Fruit fly (Drosophila melanogaster) S2 (cell line): ENCODE measurements around the gene CG42329.

Experiments used
- CG8478 ChIP-seq: fragments of >200 bp; optimal IDR thresholded peaks from 2 replicates; lab custom pipeline; 2018
- CTCF ChIP-seq, 2 experiments: fragments of >200 bp; optimal IDR thresholded peaks; 2 replicates each; lab custom pipeline; 2018

CG42329 gene

DNA sequence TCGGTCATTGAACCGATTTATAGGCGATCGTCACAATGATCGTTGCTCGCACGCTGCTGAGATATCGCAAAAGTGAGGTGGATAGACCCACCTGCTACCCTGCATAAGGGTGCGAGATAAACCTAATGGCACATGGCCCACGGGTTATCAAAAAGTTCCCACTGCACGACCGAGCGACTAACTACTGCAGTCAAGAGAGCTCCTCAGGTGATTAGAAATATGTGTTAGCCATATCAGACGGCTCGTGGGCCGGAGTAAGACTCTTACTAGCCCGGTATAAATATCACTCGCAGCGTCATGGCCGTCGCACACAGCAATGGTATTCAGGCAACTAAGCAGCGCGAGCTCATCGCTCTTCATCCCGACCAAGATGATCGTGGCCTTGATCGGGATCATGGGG, at the start of gene CG42329:
TSS of gene CG42329 (plus strand) at position 301 of the 400 bp plus-strand sequence.
- TF ChIP-seq CTCF (optimal IDR thresholded peaks at IDR 0.05; lab: Kevin White, UChicago) = no peak
- TF ChIP-seq CG8478 (lab: Kevin White, UChicago) = no peak

DNA sequence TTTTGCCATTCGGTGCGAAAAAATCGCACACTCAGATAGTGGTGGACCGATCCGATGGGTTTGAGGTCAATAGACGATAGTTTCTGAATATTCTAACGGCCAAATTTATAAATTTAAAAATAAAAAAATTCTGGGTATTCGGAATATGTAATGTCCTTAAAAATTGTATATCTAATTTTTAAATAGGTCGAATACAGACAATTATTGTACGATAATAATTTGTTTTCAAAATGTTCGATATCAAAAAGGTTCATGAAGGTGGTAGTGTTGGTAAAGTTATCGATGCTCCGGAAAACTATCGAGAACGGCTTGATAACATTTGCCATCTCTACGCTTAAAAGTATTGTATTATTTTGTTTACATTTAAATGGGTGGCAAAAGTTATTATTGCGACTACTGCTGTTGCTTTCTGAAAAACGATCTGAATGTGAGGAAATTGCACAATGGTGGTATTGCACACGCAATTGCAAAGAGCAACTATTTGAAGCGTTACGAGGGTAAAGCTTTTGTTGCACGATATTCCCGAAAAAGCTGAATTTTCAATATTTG, 49.2 kb upstream of the CG42329 start, which contains the start of the genes CG31922 and Plap:
TSS of gene CG31922 (plus strand) at position 315 of the 549 bp plus-strand sequence.
TSS of gene Plap (minus strand) at position 499 of the 549 bp plus-strand sequence.
- TF ChIP-seq CTCF (optimal IDR thresholded peaks at IDR 0.05; lab: Kevin White, UChicago) (no peak), CG8478 (lab: Kevin White, UChicago) (no peak)

DNA sequence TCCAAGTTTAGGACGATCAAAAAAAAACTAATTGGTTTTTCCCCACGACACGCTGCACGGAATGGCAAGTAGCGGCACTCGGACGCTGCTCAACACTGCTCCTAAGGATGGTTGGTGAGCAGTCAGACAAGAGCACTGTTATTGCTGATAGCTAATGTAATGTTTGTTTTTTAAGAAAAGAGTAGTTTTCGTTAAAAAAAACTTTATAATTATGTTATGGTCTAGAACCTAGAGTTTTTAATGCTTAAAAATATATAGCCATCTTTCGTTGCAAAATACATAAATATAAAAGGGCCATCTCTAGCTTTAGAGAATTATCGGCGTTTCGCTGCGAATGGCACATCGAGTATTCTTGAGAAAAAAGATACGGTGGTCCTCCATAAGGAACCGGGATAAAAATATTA, 46.4 kb upstream of the CG42329 start, which contains the start of the genes Charon and CG4887:
TSS of gene Charon (minus strand) at position 102 of the 404 bp plus-strand sequence.
TSS of gene CG4887 (plus strand) at position 306 of the 404 bp plus-strand sequence.
- TF ChIP-seq CTCF (optimal IDR thresholded peaks at IDR 0.05; lab: Kevin White, UChicago) (no peak), CG8478 (lab: Kevin White, UChicago) (no peak)

DNA sequence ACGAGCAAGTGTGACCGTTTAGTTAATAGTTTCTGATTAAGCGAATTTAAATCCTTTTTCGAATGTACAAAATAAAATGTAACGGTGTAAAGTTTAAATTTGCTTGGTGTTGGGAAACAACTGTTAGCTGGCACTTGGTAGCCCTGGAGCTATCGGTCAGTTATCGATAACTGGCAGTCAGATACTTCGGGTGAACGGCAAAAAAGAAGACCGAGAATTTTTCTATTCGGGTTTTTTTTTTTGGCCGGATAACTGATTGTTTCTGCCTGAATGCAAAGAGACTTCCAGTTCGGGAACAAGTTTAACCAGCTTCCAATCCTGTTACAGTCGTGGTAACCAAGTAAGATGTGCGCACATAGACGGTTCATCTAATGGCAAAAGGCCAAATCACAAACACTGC, 41.6 kb upstream of the CG42329 start, which contains the start of gene CG4896:
TSS of gene CG4896 (plus strand) at position 169 of the 400 bp plus-strand sequence.
- TF ChIP-seq CTCF (optimal IDR thresholded peaks at IDR 0.05; lab: Kevin White, UChicago) = no peak

DNA sequence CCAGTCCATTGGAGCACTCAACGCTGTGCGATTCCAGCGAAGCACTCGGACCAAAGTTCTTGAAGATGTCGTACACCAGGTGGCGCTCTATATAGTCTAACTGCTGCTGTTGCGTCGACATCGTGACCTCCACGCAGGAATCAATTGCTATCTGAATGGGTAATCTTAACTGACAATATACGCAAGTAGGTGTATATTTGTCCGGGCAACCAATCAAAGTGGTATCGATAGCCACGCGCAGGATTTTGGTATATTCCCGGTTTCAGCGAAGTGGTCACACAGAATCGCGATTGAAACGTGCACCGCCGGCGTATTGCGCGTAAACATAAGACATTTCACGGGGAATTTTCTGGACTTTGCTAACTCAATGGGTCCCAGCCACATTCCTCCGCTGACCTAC, 35.3 kb upstream of the CG42329 start, which contains the start of the genes CG5126 and Tgt:
TSS of gene CG5126 (minus strand) at position 222 of the 400 bp plus-strand sequence.
TSS of gene Tgt (plus strand) at position 267 of the 400 bp plus-strand sequence.
- no peak for TF ChIP-seq CG8478 (lab: Kevin White, UChicago)
- peak; percentile 68 to 83 for TF ChIP-seq CTCF (optimal IDR thresholded peaks at IDR 0.05; lab: Kevin White, UChicago)

DNA sequence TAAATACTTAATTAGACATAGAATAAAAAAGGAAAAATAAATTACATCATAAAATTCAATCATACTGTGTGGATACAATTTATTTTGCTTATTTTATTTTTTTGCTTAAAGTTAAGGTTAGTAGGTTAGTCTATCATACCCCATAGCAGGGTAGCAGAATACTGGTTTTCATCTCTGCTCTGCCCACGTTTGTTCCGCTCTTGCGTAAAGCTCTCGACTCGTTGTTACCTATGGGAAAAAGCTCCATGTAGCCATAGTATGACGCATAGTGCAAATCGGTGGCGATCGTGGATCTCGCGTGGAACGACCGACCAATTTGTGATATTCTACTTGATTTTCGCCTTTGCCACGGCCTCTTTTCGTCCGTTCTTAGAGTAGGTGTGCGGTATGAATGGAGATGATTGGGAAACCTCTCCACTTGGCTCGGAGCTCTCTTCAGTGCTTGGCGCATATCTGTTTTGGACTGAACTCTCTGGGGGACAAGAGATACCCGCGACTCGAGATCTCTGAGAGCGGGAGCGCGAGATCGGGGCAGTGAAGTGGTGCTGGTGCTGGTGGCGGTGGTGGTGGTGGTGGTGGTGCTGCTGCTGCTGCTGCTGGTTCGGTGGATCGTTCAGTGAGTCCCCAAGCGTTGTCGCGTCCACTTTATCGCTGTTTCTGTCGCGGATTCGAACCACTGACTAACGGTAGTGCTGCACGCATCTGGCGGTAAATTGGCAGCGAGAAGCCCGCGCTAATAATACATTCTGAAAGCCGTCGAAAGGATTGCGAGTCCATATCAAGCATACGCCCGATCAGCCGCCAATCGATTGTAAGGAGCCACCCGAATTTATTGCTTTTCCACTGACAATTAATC, 33.2 kb upstream of the CG42329 start, which contains the start of gene CG5001:
TSS of gene CG5001 (plus strand) at position 116 of the 856 bp plus-strand sequence.
- no peak for TF ChIP-seq CG8478 (lab: Kevin White, UChicago)
- no peak for TF ChIP-seq CTCF (optimal IDR thresholded peaks at IDR 0.05; lab: Kevin White, UChicago)

DNA sequence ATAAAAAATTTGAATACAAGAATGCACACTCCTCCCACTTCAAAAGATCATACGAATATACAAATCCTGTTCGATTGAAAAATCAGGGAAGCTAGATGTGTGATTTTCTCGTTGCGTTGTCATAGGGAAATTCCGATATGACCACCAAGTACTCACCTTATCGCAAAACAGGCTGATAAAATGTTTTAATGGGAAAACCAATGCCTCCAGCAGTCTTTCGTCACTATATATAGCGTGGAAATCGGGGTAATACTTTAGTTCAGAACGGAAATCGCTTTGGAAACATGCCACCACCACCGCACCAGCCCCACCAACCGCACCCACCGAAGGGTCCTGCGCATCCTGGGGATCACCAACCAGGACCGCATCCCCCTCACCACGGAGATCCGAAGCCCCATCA, 19.9 kb upstream of the CG42329 start, which contains the start of the genes CG5139 and CG43348:
TSS of gene CG5139 (minus strand) at position 101 of the 400 bp plus-strand sequence.
TSS of gene CG43348 (plus strand) at position 247 of the 400 bp plus-strand sequence.
- no peak for TF ChIP-seq CTCF (optimal IDR thresholded peaks at IDR 0.05; lab: Kevin White, UChicago)
- no peak for TF ChIP-seq CG8478 (lab: Kevin White, UChicago)

DNA sequence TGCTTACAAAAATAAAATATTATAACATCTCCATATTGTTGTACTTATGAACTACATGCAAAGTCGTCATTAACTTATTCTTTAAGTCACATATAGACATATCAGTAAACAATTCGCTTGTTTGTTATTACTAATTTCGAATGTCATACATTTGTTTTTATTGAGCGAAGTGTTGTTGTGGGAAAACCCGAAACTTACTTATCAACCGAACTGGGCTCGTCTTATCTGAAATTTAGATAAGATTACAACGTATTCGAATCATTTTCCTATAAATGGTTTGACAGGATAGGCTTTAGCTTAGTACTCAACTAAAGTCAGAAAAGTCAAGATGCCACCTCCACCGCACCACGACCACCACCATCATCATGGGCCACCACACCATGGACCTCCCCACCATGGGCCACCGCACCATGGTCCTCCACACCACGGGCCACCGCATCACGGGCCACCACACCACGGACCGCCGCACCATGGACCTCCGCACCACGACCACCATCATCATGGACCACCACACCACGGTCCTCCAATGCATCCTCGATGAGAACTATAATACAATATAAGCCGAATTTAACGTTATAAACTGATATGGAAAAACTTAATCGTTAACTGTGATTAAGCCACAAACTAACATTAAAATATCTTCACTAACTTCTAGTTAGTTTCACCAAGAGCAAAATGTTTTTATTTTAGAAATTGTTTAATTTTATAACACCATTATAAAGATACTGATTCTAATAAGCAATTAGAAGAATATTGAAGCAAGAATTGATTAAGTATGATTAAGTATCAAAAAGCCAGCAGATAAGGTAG, 19.0 kb upstream of the CG42329 start, which contains the start of the genes CG43349 and CG5011:
TSS of gene CG43349 (plus strand) at position 294 of the 810 bp plus-strand sequence.
TSS of gene CG5011 (plus strand) at position 760 of the 810 bp plus-strand sequence.
- TF ChIP-seq CG8478 (lab: Kevin White, UChicago) (no peak), CTCF (optimal IDR thresholded peaks at IDR 0.05; lab: Kevin White, UChicago) (no peak)

DNA sequence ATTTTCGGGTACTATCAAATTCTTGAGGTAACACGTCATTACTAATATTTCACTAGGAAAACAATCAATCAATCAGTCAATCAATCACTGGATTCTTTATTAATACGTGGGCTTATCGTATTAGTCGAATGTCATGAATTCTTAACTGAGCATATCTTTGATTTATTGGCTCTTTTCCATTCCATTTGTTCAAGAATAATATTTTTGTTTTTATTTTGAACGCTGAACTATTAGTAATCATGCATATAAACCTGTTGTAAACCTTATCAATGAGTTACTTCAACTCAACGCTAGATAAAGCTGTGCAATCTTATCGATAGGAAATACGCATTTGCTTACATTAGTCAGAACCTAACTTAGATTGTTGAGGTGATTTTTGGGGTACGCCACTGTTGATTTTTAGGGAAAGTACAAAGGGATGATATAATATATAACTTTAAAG, 17.7 kb upstream of the CG42329 start:
- no peak for TF ChIP-seq CG8478 (lab: Kevin White, UChicago)
- TF ChIP-seq CTCF (optimal IDR thresholded peaks at IDR 0.05; lab: Kevin White, UChicago) = no peak

DNA sequence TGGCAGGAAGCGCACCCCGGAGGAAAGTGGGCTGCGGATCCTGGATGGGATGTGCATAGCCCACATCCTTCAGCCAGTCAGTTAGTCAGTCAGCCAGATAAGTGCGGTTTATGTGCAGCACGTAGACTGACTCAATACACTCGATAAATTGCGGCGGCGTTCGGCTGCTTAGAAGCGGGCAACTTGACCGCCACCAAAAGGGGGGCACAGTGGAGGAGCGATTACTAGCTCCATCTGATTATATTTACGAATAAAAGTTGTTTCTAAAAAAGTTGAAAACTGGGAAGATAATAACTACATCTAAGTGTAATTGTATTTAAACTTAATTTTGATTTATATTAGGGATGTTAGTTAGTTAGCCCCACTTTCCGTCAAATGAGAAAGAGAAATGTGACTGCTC, 16.6 kb upstream of the CG42329 start:
- TF ChIP-seq CTCF (optimal IDR thresholded peaks at IDR 0.05; lab: Kevin White, UChicago) = no peak
- no peak for TF ChIP-seq CG8478 (lab: Kevin White, UChicago)

DNA sequence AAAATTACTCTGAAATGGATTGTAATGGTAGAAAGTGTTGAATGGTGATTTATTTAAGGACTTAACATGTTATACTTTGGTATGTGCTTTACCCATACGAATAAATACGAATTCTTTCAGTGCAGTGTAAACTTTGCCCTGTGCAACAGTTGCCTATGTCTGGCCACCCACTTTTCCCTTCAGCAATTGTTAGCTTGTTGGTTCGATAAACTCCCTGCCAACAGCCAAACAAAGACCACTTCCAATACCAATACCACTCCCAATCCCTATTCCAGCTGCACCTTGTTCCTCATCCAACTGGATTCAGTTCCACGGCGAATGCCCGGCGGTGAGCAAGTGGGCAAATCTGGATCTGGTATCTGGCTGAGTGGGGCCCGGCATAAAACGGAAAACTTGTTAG, 15.2 kb upstream of the CG42329 start, which contains the start of gene CG14342:
TSS of gene CG14342 (plus strand) at position 301 of the 400 bp plus-strand sequence.
- TF ChIP-seq CTCF (optimal IDR thresholded peaks at IDR 0.05; lab: Kevin White, UChicago) (no peak), CG8478 (lab: Kevin White, UChicago) (no peak)

DNA sequence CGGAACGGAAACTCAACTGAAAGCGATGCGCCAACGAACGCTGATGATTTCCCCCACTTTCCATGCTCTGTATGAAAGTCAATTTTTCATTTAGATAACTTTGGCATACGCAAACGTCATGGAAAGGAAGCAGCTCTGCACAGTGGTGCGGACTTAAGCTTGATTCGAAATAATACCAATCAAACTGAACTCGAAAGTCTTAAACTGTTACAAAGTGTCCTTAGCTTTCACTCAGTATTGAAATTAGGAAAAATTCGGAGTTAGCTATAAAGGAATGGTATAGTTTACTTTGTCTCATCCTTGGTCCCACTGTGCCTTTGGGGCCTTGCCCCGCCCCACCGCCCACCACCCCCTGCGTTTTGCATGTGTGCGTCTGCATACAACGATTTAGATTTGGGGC, 11.7 kb upstream of the CG42329 start:
- TF ChIP-seq CG8478 (lab: Kevin White, UChicago) (no peak), CTCF (optimal IDR thresholded peaks at IDR 0.05; lab: Kevin White, UChicago) (no peak)

DNA sequence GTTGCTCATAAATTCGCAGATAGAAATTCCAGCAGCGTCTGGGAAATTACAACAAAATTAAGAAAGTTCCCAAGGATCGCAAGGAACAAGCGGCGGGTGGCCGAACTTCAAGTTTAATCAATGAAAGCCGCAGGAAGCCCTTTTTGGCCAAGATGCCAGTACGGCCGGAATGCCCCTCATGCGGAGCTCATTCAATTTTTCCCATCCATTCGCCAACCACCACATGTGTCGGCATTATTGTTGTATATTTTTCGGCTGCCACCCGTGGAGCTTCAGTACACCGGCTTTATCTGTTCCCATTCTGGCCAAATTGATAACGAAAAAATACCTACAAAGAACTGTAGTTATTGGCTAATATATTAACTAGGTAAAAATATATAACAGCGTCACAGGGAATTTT, 7.6 kb upstream of the CG42329 start:
- TF ChIP-seq CTCF (optimal IDR thresholded peaks at IDR 0.05; lab: Kevin White, UChicago) (no peak), CG8478 (lab: Kevin White, UChicago) (no peak)
